Fruit fly (Drosophila melanogaster): ENCODE results near the gene mmd.

DNA sequence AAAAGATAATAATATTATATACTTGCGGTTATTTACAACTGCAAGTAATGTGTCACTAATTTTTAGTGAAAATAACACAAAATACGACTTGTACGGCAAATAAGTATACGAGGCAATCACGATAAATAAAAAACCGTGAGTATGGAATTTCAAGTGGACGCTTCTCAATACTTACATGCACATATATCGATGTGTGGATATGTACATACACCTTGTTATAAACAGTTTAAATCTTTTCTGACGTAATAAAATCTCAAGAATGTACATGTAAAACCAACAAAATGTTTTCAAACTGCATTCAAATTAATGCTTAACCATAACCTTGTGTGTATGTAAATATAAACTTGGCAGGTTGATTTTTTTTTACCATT lies 19.6 kb upstream of the mmd start:
- TF ChIP-seq CG8632 (GFP tag; optimal IDR thresholded peaks at IDR 0.05): no peak
- no peak for TF ChIP-seq eg (GFP tag; IDR thresholded peaks at IDR 0.05)
- no peak for TF ChIP-seq Sox102F (GFP tag; optimal IDR thresholded peaks at IDR 0.05)
- TF ChIP-seq Lpt (GFP tag; optimal IDR thresholded peaks at IDR 0.05): no peak
- no peak for TF ChIP-seq salr (GFP tag; optimal IDR thresholded peaks at IDR 0.05)
- TF ChIP-seq achi (GFP tag; optimal IDR thresholded peaks at IDR 0.05): no peak
- no peak for TF ChIP-seq Hr39 (GFP tag; optimal IDR thresholded peaks at IDR 0.05)
- TF ChIP-seq topi (GFP tag; optimal IDR thresholded peaks at IDR 0.05): no peak
- no peak for TF ChIP-seq CG31627 (GFP tag; optimal IDR thresholded peaks at IDR 0.05)
- TF ChIP-seq Gug (GFP tag; IDR thresholded peaks at IDR 0.05): no peak
- TF ChIP-seq CG6808 (GFP tag; optimal IDR thresholded peaks at IDR 0.05): no peak
- TF ChIP-seq CG6276 (GFP tag; optimal IDR thresholded peaks at IDR 0.05): no peak
- no peak for TF ChIP-seq CG3919 (GFP tag; optimal IDR thresholded peaks at IDR 0.05)
- no peak for TF ChIP-seq Ets96B (tag; optimal IDR thresholded peaks at IDR 0.05)
